4 fruit fly cellular contexts compared by ENCODE assay signal in genomic region chr3L:13387608-13388007, dm6.
A peak's percentile ranks its signal among the peaks of the same experiment; 100 is the strongest.
TF ChIP-seq lines count a peak whose summit lies in the region.

CG10171 (minus strand) TSS chr3L:13387907.

- peak; percentile 33 to 54 for TF ChIP-seq CTCF in S2 (optimal IDR thresholded peaks at IDR 0.05; lab: Kevin White, UChicago)
- TF ChIP-seq CTCF in whole organism, embryonic (GFP tag; optimal IDR thresholded peaks at IDR 0.05; lab: Kevin White, UChicago): peak; percentile 39

TF ChIP-seq in whole organism, embryonic, 481 proteins besides CTCF, POLR2A, EP300 and RAD21 (continues in another document):
- TF ChIP-seq CG7839 (tag; optimal IDR thresholded peaks at IDR 0.05; lab: Kevin White, UChicago) (no peak), MBD-R2 (GFP tag; IDR thresholded peaks at IDR 0.05; lab: Robert Waterston, UW) (peak; percentile 97), CG34422 (GFP tag; IDR thresholded peaks at IDR 0.05; lab: Robert Waterston, UW) (peak; percentile 45; the same call in 1 of the 3 replicates), CG32767 (GFP tag; IDR thresholded peaks at IDR 0.05; lab: Robert Waterston, UW) (no peak), HmgD (GFP tag; optimal IDR thresholded peaks at IDR 0.05; lab: Kevin White, UChicago) (no peak), amos (GFP tag; IDR thresholded peaks at IDR 0.05; lab: Robert Waterston, UW; ENCODE audit: partially characterized antibody) (peak; percentile 35; the same call in 1 of the 2 replicates), CG16813 (GFP tag; IDR thresholded peaks at IDR 0.05; lab: Robert Waterston, UW; ENCODE audit: partially characterized antibody) (peak; percentile 38; the same call in 1 of the 3 replicates), cad (GFP tag; optimal IDR thresholded peaks at IDR 0.05; lab: Kevin White, UChicago) (peak; percentile 26), CHES-1-like (GFP tag; optimal IDR thresholded peaks at IDR 0.05; lab: Kevin White, UChicago) (no peak), Blimp-1 (GFP tag; optimal IDR thresholded peaks at IDR 0.05; lab: Kevin White, UChicago) (peak; percentile 50), ssp (GFP tag; IDR thresholded peaks at IDR 0.05; lab: Robert Waterston, UW) (0 out of 2 replicates have a peak, but pooled peaks have one; percentile 10), CG1603 (tag; optimal IDR thresholded peaks at IDR 0.05; lab: Kevin White, UChicago) (peak; percentile 49), Dll (GFP tag; IDR thresholded peaks at IDR 0.05; lab: Robert Waterston, UW; ENCODE audit: partially characterized antibody) (peak; percentile 36; the same call in 2 of the 4 replicates), CG2712 (tag; optimal IDR thresholded peaks at IDR 0.05; lab: Kevin White, UChicago) (peak; percentile 12), Bdp1 (GFP tag; optimal IDR thresholded peaks at IDR 0.05; lab: Kevin White, UChicago) (no peak), nau (GFP tag; optimal IDR thresholded peaks at IDR 0.05; lab: Kevin White, UChicago) (no peak), CG30020 (tag; optimal IDR thresholded peaks at IDR 0.05; lab: Kevin White, UChicago) (no peak), NC2β (GFP tag; optimal IDR thresholded peaks at IDR 0.05; lab: Kevin White, UChicago) (no peak), Poxn (GFP tag; IDR thresholded peaks at IDR 0.05; lab: Robert Waterston, UW) (no peak), Dp (GFP tag; optimal IDR thresholded peaks at IDR 0.05; lab: Kevin White, UChicago) (peak; percentile 67), Lhr (GFP tag; optimal IDR thresholded peaks at IDR 0.05; lab: Kevin White, UChicago) (peak; percentile 52), pita (GFP tag; optimal IDR thresholded peaks at IDR 0.05; lab: Kevin White, UChicago) (peak; percentile 41), MESR4 (GFP tag; optimal IDR thresholded peaks at IDR 0.05; lab: Kevin White, UChicago) (peak; percentile 39), CG15601 (tag; optimal IDR thresholded peaks at IDR 0.05; lab: Kevin White, UChicago) (peak; percentile 8), Six4 (GFP tag; optimal IDR thresholded peaks at IDR 0.05; lab: Kevin White, UChicago) (no peak), jigr1 (GFP tag; IDR thresholded peaks at IDR 0.05; lab: Robert Waterston, UW) (peak; percentile 49; the same call in 1 of the 3 replicates), CG6791 (GFP tag; IDR thresholded peaks at IDR 0.05; lab: Robert Waterston, UW; ENCODE audit: partially characterized antibody) (0 out of 3 replicates have a peak, but pooled peaks have one; percentile 30)

TF ChIP-seq in whole organism, prepupa, 60 proteins besides CTCF, POLR2A, EP300 and RAD21:
- TF ChIP-seq svp (GFP tag; lab: Kevin White, UChicago) (peak; percentile 88), CG8632 (GFP tag; optimal IDR thresholded peaks at IDR 0.05; lab: Kevin White, UChicago) (no peak), CG6808 (GFP tag; optimal IDR thresholded peaks at IDR 0.05; lab: Kevin White, UChicago) (peak; percentile 81), fkh (GFP tag; optimal IDR thresholded peaks at IDR 0.05; lab: Kevin White, UChicago) (peak; percentile 95), CG1621 (tag; optimal IDR thresholded peaks at IDR 0.05; lab: Kevin White, UChicago) (peak; percentile 24), CG4318 (GFP tag; optimal IDR thresholded peaks at IDR 0.05; lab: Kevin White, UChicago) (no peak)
TF ChIP-seq in whole organism, prepupa: peak in this region for 4.

TF ChIP-seq in whole organism, wandering third instar larva, 38 proteins besides CTCF, POLR2A, EP300 and RAD21:
- no peak for TF ChIP-seq Hr78 (GFP tag; optimal IDR thresholded peaks at IDR 0.05; lab: Kevin White, UChicago)
- peak; percentile 20 for TF ChIP-seq Myc (optimal IDR thresholded peaks at IDR 0.05; lab: Kevin White, UChicago)
- no peak for TF ChIP-seq ey (GFP tag; optimal IDR thresholded peaks at IDR 0.05; lab: Kevin White, UChicago)
- TF ChIP-seq h (GFP tag; optimal IDR thresholded peaks at IDR 0.05; lab: Kevin White, UChicago): no peak
- TF ChIP-seq CG32264 (GFP tag; optimal IDR thresholded peaks at IDR 0.05; lab: Kevin White, UChicago): no peak
